Fruit fly (Drosophila melanogaster) whole organism, wandering third instar larva: ENCODE measurements around the gene AP-1sigma.

Experiments used
- CG32264 ChIP-seq: fragments of 200-800 bp; sonication (Bioruptor generic); optimal IDR thresholded peaks from 2 replicates; lab custom pipeline; 2016; ENCODE audit warnings: missing biosample characterization, missing genetic modification characterization
- CG9705 ChIP-seq: fragments of 200-800 bp; sonication (Bioruptor generic); optimal IDR thresholded peaks from 2 replicates; lab custom pipeline; 2018; ENCODE audit warnings: missing biosample characterization, mild to moderate bottlenecking, missing genetic modification characterization
- CrebA ChIP-seq: fragments of 200-800 bp; sonication (Bioruptor generic); optimal IDR thresholded peaks from 2 replicates; lab custom pipeline; 2016; ENCODE audit warnings: missing biosample characterization, mild to moderate bottlenecking, missing genetic modification characterization, borderline replicate concordance
- Dfd ChIP-seq: fragments of >200 bp; optimal IDR thresholded peaks from 2 replicates; lab custom pipeline; 2017; ENCODE audit warnings: missing biosample characterization, missing genetic modification characterization
- HLH106 ChIP-seq: fragments of 200-800 bp; optimal IDR thresholded peaks from 3 replicates; lab custom pipeline; 2019; ENCODE audit warnings: missing biosample characterization, mild to moderate bottlenecking, missing genetic modification characterization, moderate library complexity
- Hnf4 ChIP-seq: fragments of 200-800 bp; sonication (Bioruptor generic); optimal IDR thresholded peaks from 2 replicates; lab custom pipeline; 2016; ENCODE audit warnings: missing biosample characterization, mild to moderate bottlenecking, missing genetic modification characterization
- Hr78 ChIP-seq: fragments of >200 bp; optimal IDR thresholded peaks from 2 replicates; lab custom pipeline; 2017; ENCODE audit warnings: missing biosample characterization, missing genetic modification characterization
- Hr83 ChIP-seq: fragments of 200-300 bp; sonication (Bioruptor generic); optimal IDR thresholded peaks from 2 replicates; lab custom pipeline; 2016; ENCODE audit warnings: missing biosample characterization, mild to moderate bottlenecking, missing genetic modification characterization, moderate library complexity; ENCODE audit not compliant: poor library complexity, severe bottlenecking
- Jra ChIP-seq: sonication (Bioruptor generic); optimal IDR thresholded peaks from 2 replicates; lab custom pipeline; 2016; ENCODE audit warnings: missing biosample characterization, missing genetic modification characterization
- Myc ChIP-seq: fragments of >200 bp; optimal IDR thresholded peaks from 2 replicates; lab custom pipeline; 2017
- OdsH ChIP-seq: fragments of 200-800 bp; sonication (Bioruptor generic); optimal IDR thresholded peaks from 2 replicates; lab custom pipeline; 2016; ENCODE audit warnings: missing biosample characterization, mild to moderate bottlenecking, missing genetic modification characterization
- Rel ChIP-seq, 2 experiments: fragments of 200-800 bp; sonication (Bioruptor generic) in 1 of 2; optimal IDR thresholded peaks; 2 replicates in 1 of 2; 3 replicates in 1 of 2; lab custom pipeline; 2016 to 2019; ENCODE audit warnings: mild to moderate bottlenecking in 2 of 2, missing biosample characterization in 2 of 2, missing genetic modification characterization in 2 of 2, moderate library complexity in 1 of 2
- Sp1 ChIP-seq: fragments of 200-800 bp; sonication (Bioruptor generic); optimal IDR thresholded peaks from 3 replicates; lab custom pipeline; 2019; ENCODE audit warnings: missing biosample characterization, mild to moderate bottlenecking, missing genetic modification characterization, moderate library complexity
- Vsx2 ChIP-seq: fragments of 200-300, 225-300 bp; sonication (Bioruptor generic); optimal IDR thresholded peaks from 2 replicates; lab custom pipeline; 2018; ENCODE audit warnings: missing biosample characterization, missing genetic modification characterization; ENCODE audit not compliant: partially characterized antibody
- br ChIP-seq: fragments of 200-800 bp; sonication (Bioruptor generic); optimal IDR thresholded peaks from 2 replicates; lab custom pipeline; 2016; ENCODE audit warnings: missing biosample characterization, missing genetic modification characterization
- dl ChIP-seq, 2 experiments: fragments of 175-275, 200-275 bp in 1 of 2; fragments of 200-275 bp in 1 of 2; sonication (Bioruptor generic); optimal IDR thresholded peaks; lab custom pipeline; 2018; ENCODE audit warnings: mild to moderate bottlenecking in 2 of 2, missing biosample characterization in 2 of 2, missing genetic modification characterization in 2 of 2, moderate library complexity in 2 of 2; ENCODE audit not compliant: partially characterized antibody in 2 of 2, insufficient read depth in 1 of 2
- dmrt93B ChIP-seq: fragments of 200-800 bp; sonication (Bioruptor generic); optimal IDR thresholded peaks from 2 replicates; lab custom pipeline; 2018; ENCODE audit warnings: missing biosample characterization, mild to moderate bottlenecking, missing genetic modification characterization
- dsf ChIP-seq: sonication (Bioruptor generic); optimal IDR thresholded peaks from 2 replicates; lab custom pipeline; 2016; ENCODE audit warnings: missing biosample characterization, missing genetic modification characterization, borderline replicate concordance
- ey ChIP-seq: fragments of 200-800 bp; sonication (Bioruptor generic); optimal IDR thresholded peaks from 2 replicates; lab custom pipeline; 2016; ENCODE audit warnings: missing biosample characterization, missing genetic modification characterization
- foxo ChIP-seq, 2 experiments: fragments of 200-800 bp; sonication (Bioruptor generic); optimal IDR thresholded peaks; 2 replicates in 1 of 2; 3 replicates in 1 of 2; lab custom pipeline; 2016 to 2017; ENCODE audit warnings: missing biosample characterization in 2 of 2, missing genetic modification characterization in 2 of 2
- fru ChIP-seq: fragments of 200-800 bp; sonication (Bioruptor generic); optimal IDR thresholded peaks from 3 replicates; lab custom pipeline; 2016; ENCODE audit warnings: missing biosample characterization, mild to moderate bottlenecking, missing genetic modification characterization
- h ChIP-seq: fragments of 200-800 bp; sonication (Bioruptor generic); optimal IDR thresholded peaks from 3 replicates; lab custom pipeline; 2016; ENCODE audit warnings: missing biosample characterization, mild to moderate bottlenecking, missing genetic modification characterization
- jim ChIP-seq: fragments of 175-275, 200-325 bp; sonication (Bioruptor generic); optimal IDR thresholded peaks from 2 replicates; lab custom pipeline; 2016; ENCODE audit warnings: missing biosample characterization, mild to moderate bottlenecking, missing genetic modification characterization
- lola ChIP-seq: fragments of >200 bp; optimal IDR thresholded peaks from 2 replicates; lab custom pipeline; 2017; ENCODE audit warnings: missing biosample characterization, missing genetic modification characterization
- pan ChIP-seq: fragments of >200 bp; optimal IDR thresholded peaks from 2 replicates; lab custom pipeline; 2017
- psq ChIP-seq: fragments of 200-800 bp; sonication (Bioruptor generic); optimal IDR thresholded peaks from 3 replicates; lab custom pipeline; 2017; ENCODE audit warnings: missing biosample characterization, mild to moderate bottlenecking, missing genetic modification characterization, moderate library complexity
- sv ChIP-seq: fragments of 200-800 bp; sonication (Bioruptor generic); optimal IDR thresholded peaks from 3 replicates; lab custom pipeline; 2016; ENCODE audit warnings: missing biosample characterization, missing genetic modification characterization
- tai ChIP-seq: sonication (Bioruptor generic); optimal IDR thresholded peaks from 2 replicates; lab custom pipeline; 2016; ENCODE audit warnings: missing biosample characterization, missing genetic modification characterization
- usp ChIP-seq: fragments of >200 bp; optimal IDR thresholded peaks from 2 replicates; lab custom pipeline; 2017; ENCODE audit warnings: missing biosample characterization, missing genetic modification characterization
- woc ChIP-seq: sonication (Bioruptor generic); optimal IDR thresholded peaks from 2 replicates; lab custom pipeline; 2016; ENCODE audit warnings: missing biosample characterization, mild to moderate bottlenecking, missing genetic modification characterization

AP-1sigma gene

DNA sequence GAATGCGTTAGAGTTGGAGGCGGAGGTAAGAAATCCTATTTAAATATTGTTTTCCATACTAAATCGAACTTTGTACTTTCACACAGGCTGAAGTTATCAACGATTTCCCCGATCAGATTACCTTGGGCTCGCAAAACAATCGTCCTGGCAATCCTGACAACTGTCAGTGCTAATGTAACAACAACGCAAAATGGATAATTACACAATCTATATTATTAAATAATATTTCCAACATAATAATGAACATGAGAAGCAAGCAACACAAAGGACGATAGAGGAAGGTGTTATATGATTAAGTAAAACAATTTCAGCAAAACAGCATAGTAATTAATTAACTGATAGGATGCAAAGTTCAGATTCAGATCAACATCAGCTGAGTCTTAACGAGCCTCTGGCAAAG is 36.1 kb downstream of the AP-1sigma start:
- TF ChIP-seq jim (GFP tag; lab: Kevin White, UChicago) (no peak), lola (GFP tag; lab: Kevin White, UChicago) (no peak), dsf (no peak), Hr83 (no peak), woc (no peak), dmrt93B (GFP tag; lab: Kevin White, UChicago) (no peak), OdsH (no peak), Jra (GFP tag; lab: Kevin White, UChicago) (no peak), Rel (GFP tag; optimal IDR thresholded peaks at IDR 0.05; lab: Kevin White, UChicago) (no peak), Rel (tag; optimal IDR thresholded peaks at IDR 0.05; lab: Kevin White, UChicago) (no peak), pan (lab: Kevin White, UChicago) (no peak), fru (GFP tag; lab: Kevin White, UChicago) (no peak), sv (GFP tag; lab: Kevin White, UChicago) (no peak), Vsx2 (GFP tag; lab: Kevin White, UChicago) (no peak)

- TF ChIP-seq Rel (GFP tag; optimal IDR thresholded peaks at IDR 0.05; lab: Kevin White, UChicago): no peak
- TF ChIP-seq Rel (tag; optimal IDR thresholded peaks at IDR 0.05; lab: Kevin White, UChicago): peak; percentile 15
- peak; percentile 21 for TF ChIP-seq Hnf4 (GFP tag; lab: Kevin White, UChicago)
- no peak for TF ChIP-seq h (GFP tag; lab: Kevin White, UChicago)
- no peak for TF ChIP-seq CG32264 (GFP tag; lab: Kevin White, UChicago)
- peak; percentile 35 for TF ChIP-seq Hr83
- TF ChIP-seq, all 38 proteins: peak for 3
These were observed 37.0 kb downstream of the AP-1sigma start, which contains the start of gene CG33108 for dm6 chr3R:23995460-23995859. Gene CG33108 (plus strand): TSS chr3R:23995659.

DNA sequence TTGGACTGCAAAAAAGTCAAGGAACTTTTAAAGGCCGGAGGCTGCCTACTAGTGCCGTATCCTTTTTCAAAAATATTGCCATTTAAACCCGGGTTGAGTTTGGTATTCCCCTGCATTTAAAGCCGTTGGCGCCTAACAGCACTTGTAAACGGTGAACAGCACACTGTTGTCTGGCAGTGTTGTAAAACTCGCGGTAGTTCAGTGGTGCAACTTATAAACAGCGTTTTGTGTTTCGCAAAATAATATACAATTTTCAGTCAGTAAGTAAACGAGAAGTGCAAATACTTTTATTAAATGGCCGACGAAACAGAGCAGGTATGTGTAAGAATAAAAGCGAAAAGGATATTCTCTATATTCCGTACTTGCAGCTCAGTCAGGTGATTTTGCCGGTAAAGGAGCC is 37.8 kb downstream of the AP-1sigma start, which contains the start of gene LSm3:
Gene LSm3 (plus strand): TSS at position 39 of the 400 bp plus-strand sequence.
- TF ChIP-seq Hnf4 (GFP tag; lab: Kevin White, UChicago) (peak; percentile 21), pan (lab: Kevin White, UChicago) (no peak), tai (no peak), usp (no peak), Myc (lab: Kevin White, UChicago) (peak; percentile 14), CrebA (GFP tag; lab: Kevin White, UChicago) (no peak), Rel (GFP tag; optimal IDR thresholded peaks at IDR 0.05; lab: Kevin White, UChicago) (no peak), Rel (tag; optimal IDR thresholded peaks at IDR 0.05; lab: Kevin White, UChicago) (peak; percentile 100), Vsx2 (GFP tag; lab: Kevin White, UChicago) (no peak), sv (GFP tag; lab: Kevin White, UChicago) (no peak), CG9705 (GFP tag; lab: Kevin White, UChicago) (no peak), foxo (GFP tag; optimal IDR thresholded peaks at IDR 0.05; lab: Kevin White, UChicago) (peak in 1 of 2 experiments; percentile 7), Jra (GFP tag; lab: Kevin White, UChicago) (no peak), HLH106 (tag; lab: Kevin White, UChicago) (no peak), Hr78 (no peak), woc (no peak), Hr83 (peak; percentile 6), dl (GFP tag; optimal IDR thresholded peaks at IDR 0.05; lab: Kevin White, UChicago; ENCODE audit: insufficient read depth in 1 of 2, partially characterized antibody in 2 of 2) (no peak), jim (GFP tag; lab: Kevin White, UChicago) (no peak), CG32264 (GFP tag; lab: Kevin White, UChicago) (no peak)

DNA sequence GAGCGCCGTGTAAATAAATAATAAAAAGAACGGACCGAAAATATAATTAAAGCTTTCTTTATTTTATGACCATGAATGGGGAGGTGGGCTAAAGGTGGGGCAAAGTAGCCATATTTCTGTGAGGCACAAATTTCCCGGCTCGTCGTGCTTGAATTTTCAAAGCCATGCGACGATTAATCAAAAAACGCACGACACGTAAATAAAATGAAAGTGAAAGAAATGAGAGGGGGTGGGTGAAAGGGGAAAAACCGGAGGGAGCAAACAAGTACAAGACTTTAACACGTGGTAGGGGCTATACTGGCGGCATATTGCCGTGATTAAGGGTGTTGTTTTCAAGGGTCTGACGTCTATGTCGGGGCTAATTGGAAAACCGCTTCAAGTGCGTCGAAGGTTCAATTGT is 42.7 kb downstream of the AP-1sigma start:
- no peak for TF ChIP-seq sv (GFP tag; lab: Kevin White, UChicago)
- TF ChIP-seq psq (GFP tag; lab: Kevin White, UChicago): no peak
- no peak for TF ChIP-seq Rel (GFP tag; optimal IDR thresholded peaks at IDR 0.05; lab: Kevin White, UChicago)
- TF ChIP-seq Rel (tag; optimal IDR thresholded peaks at IDR 0.05; lab: Kevin White, UChicago): no peak
- no peak for TF ChIP-seq br (GFP tag; lab: Kevin White, UChicago)
- no peak for TF ChIP-seq usp
- no peak for TF ChIP-seq jim (GFP tag; lab: Kevin White, UChicago)
- no peak for TF ChIP-seq Hr78
- no peak for TF ChIP-seq Sp1 (GFP tag; lab: Kevin White, UChicago)
- TF ChIP-seq HLH106 (tag; lab: Kevin White, UChicago): no peak
- TF ChIP-seq ey (GFP tag; lab: Kevin White, UChicago): no peak
- no peak for TF ChIP-seq OdsH
- TF ChIP-seq dl (GFP tag; optimal IDR thresholded peaks at IDR 0.05; lab: Kevin White, UChicago; ENCODE audit: insufficient read depth in 1 of 2, partially characterized antibody in 2 of 2): no peak
- no peak for TF ChIP-seq Dfd
